Fruit fly (Drosophila melanogaster) whole organism, prepupa: Measurements from ENCODE around the gene CG12883.
A peak's percentile ranks its signal among the peaks of the same experiment; 100 is the strongest.

ENCODE experiments used
- CG10669 ChIP-seq: fragments of 200-800 bp; sonication (Bioruptor generic); optimal IDR thresholded peaks from 3 replicates; lab custom pipeline; 2018; ENCODE audit warnings: missing biosample characterization, mild to moderate bottlenecking, missing genetic modification characterization, moderate library complexity
- CG11294 ChIP-seq: fragments of 200-800 bp; sonication (Bioruptor generic); IDR thresholded peaks from 2 replicates; pipeline ENCODE4 v1.3.6; 2022; ENCODE audit warnings: missing biosample characterization, missing genetic modification characterization
- CG11902 ChIP-seq: fragments of 200-800 bp; sonication (Bioruptor generic); optimal IDR thresholded peaks from 3 replicates; lab custom pipeline; 2016; ENCODE audit warnings: missing biosample characterization, missing genetic modification characterization
- CG15336 ChIP-seq: fragments of 200-800 bp; sonication (Bioruptor generic); IDR thresholded peaks from 2 replicates; pipeline ENCODE4 v1.3.6; 2022; ENCODE audit warnings: missing biosample characterization, missing genetic modification characterization
- CG1621 ChIP-seq: fragments of 200-800 bp; sonication (Bioruptor generic); optimal IDR thresholded peaks from 3 replicates; lab custom pipeline; 2018; ENCODE audit warnings: missing biosample characterization, mild to moderate bottlenecking, missing genetic modification characterization
- CG32006 ChIP-seq: fragments of 200-800 bp; sonication (Bioruptor generic); optimal IDR thresholded peaks from 3 replicates; lab custom pipeline; 2017; ENCODE audit warnings: missing biosample characterization, mild to moderate bottlenecking, missing genetic modification characterization
- CG34406 ChIP-seq: fragments of 200-800 bp; sonication (Bioruptor generic); optimal IDR thresholded peaks from 3 replicates; lab custom pipeline; 2016; ENCODE audit warnings: missing biosample characterization, missing genetic modification characterization
- CG3919 ChIP-seq: fragments of 200-800 bp; sonication (Bioruptor generic); optimal IDR thresholded peaks from 3 replicates; lab custom pipeline; 2016; ENCODE audit warnings: missing biosample characterization, missing genetic modification characterization
- CG4318 ChIP-seq: fragments of 200-800 bp; sonication (Bioruptor generic); optimal IDR thresholded peaks from 3 replicates; lab custom pipeline; 2017; ENCODE audit warnings: missing biosample characterization, mild to moderate bottlenecking, missing genetic modification characterization
- CG6792 ChIP-seq: fragments of 200-800 bp; sonication (Bioruptor generic); optimal IDR thresholded peaks from 3 replicates; lab custom pipeline; 2016; ENCODE audit warnings: missing biosample characterization, missing genetic modification characterization
- CG7368 ChIP-seq: fragments of 200-800 bp; sonication (Bioruptor generic); optimal IDR thresholded peaks from 3 replicates; lab custom pipeline; 2016; ENCODE audit warnings: missing biosample characterization, missing genetic modification characterization
- CG8119 ChIP-seq: fragments of 200-800 bp; sonication (Bioruptor generic); IDR thresholded peaks from 3 replicates; pipeline ENCODE4 v1.3.6; 2022; ENCODE audit warnings: missing biosample characterization, missing genetic modification characterization
- CG8319 ChIP-seq: fragments of 200-800 bp; sonication (Bioruptor generic); optimal IDR thresholded peaks from 3 replicates; lab custom pipeline; 2016; ENCODE audit warnings: missing biosample characterization, missing genetic modification characterization
- CG8632 ChIP-seq: fragments of 200-800 bp; sonication (Bioruptor generic); optimal IDR thresholded peaks from 3 replicates; lab custom pipeline; 2016; ENCODE audit warnings: missing biosample characterization, missing genetic modification characterization
- CG9139 ChIP-seq: fragments of 200-800 bp; sonication (Bioruptor generic); optimal IDR thresholded peaks from 3 replicates; lab custom pipeline; 2017; ENCODE audit warnings: missing biosample characterization, mild to moderate bottlenecking, missing genetic modification characterization
- Eip78C ChIP-seq: fragments of 200-800 bp; sonication (Bioruptor generic); peaks from one replicate; lab custom pipeline; 2016; ENCODE audit warnings: missing biosample characterization, missing genetic modification characterization
- Ets21C ChIP-seq: fragments of 200-800 bp; sonication (Bioruptor generic); optimal IDR thresholded peaks from 3 replicates; lab custom pipeline; 2016; ENCODE audit warnings: missing biosample characterization, missing genetic modification characterization
- Gug ChIP-seq: fragments of 200-800 bp; sonication (Bioruptor generic); IDR thresholded peaks from 2 replicates; pipeline ENCODE4 v1.3.6; 2022; ENCODE audit warnings: missing biosample characterization, missing genetic modification characterization
- Hr39 ChIP-seq: fragments of 200-800 bp; sonication (Bioruptor generic); optimal IDR thresholded peaks from 2 replicates; lab custom pipeline; 2016; ENCODE audit warnings: missing biosample characterization, missing genetic modification characterization
- Hr4 ChIP-seq: fragments of 200-800 bp; sonication (Bioruptor generic); optimal IDR thresholded peaks from 3 replicates; lab custom pipeline; 2016; ENCODE audit warnings: missing biosample characterization, missing genetic modification characterization
- Lpt ChIP-seq: fragments of 200-800 bp; sonication (Bioruptor generic); optimal IDR thresholded peaks from 3 replicates; lab custom pipeline; 2016; ENCODE audit warnings: missing biosample characterization, missing genetic modification characterization
- Met ChIP-seq: fragments of 200-800 bp; sonication (Bioruptor generic); optimal IDR thresholded peaks from 3 replicates; lab custom pipeline; 2016; ENCODE audit warnings: missing biosample characterization, missing genetic modification characterization
- Smox ChIP-seq: fragments of 200-800 bp; sonication (Bioruptor generic); optimal IDR thresholded peaks from 3 replicates; lab custom pipeline; 2016; ENCODE audit warnings: missing biosample characterization, missing genetic modification characterization
- Sox15 ChIP-seq: fragments of 200-800 bp; sonication (Bioruptor generic); optimal IDR thresholded peaks from 3 replicates; lab custom pipeline; 2016; ENCODE audit warnings: missing biosample characterization, missing genetic modification characterization
- acj6 ChIP-seq: fragments of 200-800 bp; sonication (Bioruptor generic); optimal IDR thresholded peaks from 3 replicates; lab custom pipeline; 2016; ENCODE audit warnings: missing biosample characterization, missing genetic modification characterization
- cyc ChIP-seq: fragments of 200-800 bp; sonication (Bioruptor generic); optimal IDR thresholded peaks from 3 replicates; lab custom pipeline; 2016; ENCODE audit warnings: missing biosample characterization, missing genetic modification characterization
- dac ChIP-seq: fragments of 200-800 bp; sonication (Bioruptor generic); optimal IDR thresholded peaks from 2 replicates; lab custom pipeline; 2017; ENCODE audit warnings: missing biosample characterization, mild to moderate bottlenecking, missing genetic modification characterization
- dsx ChIP-seq: fragments of 200-800 bp; optimal IDR thresholded peaks from 3 replicates; lab custom pipeline; 2019; ENCODE audit warnings: missing biosample characterization, mild to moderate bottlenecking, missing genetic modification characterization, moderate library complexity; ENCODE audit not compliant: poor library complexity, severe bottlenecking
- eg ChIP-seq: fragments of 200-800 bp; sonication (Bioruptor generic); IDR thresholded peaks from 3 replicates; pipeline ENCODE4 v1.3.6; 2022; ENCODE audit warnings: missing biosample characterization, missing genetic modification characterization
- esn ChIP-seq: fragments of 200-800 bp; sonication (Bioruptor generic); optimal IDR thresholded peaks from 2 replicates; lab custom pipeline; 2016; ENCODE audit warnings: missing biosample characterization, mild to moderate bottlenecking, missing genetic modification characterization, moderate library complexity
- fd59A ChIP-seq: fragments of 200-800 bp; sonication (Bioruptor generic); optimal IDR thresholded peaks from 2 replicates; lab custom pipeline; 2017; ENCODE audit warnings: missing biosample characterization, mild to moderate bottlenecking, missing genetic modification characterization, missing genetic modification reagents
- fkh ChIP-seq: fragments of 200-800 bp; sonication (Bioruptor generic); optimal IDR thresholded peaks from 3 replicates; lab custom pipeline; 2017; ENCODE audit warnings: missing biosample characterization, mild to moderate bottlenecking, missing genetic modification characterization, moderate library complexity
- net ChIP-seq: fragments of 200-800 bp; sonication (Bioruptor generic); optimal IDR thresholded peaks from 3 replicates; lab custom pipeline; 2016; ENCODE audit warnings: missing biosample characterization, missing genetic modification characterization
- spab ChIP-seq: fragments of 200-800 bp; sonication (Bioruptor generic); optimal IDR thresholded peaks from 2 replicates; lab custom pipeline; 2017; ENCODE audit warnings: missing biosample characterization, mild to moderate bottlenecking, missing genetic modification characterization, missing genetic modification reagents
- ss ChIP-seq, 2 experiments: fragments of 200-800 bp; sonication (Bioruptor generic); optimal IDR thresholded peaks; 2 replicates in 1 of 2; 3 replicates in 1 of 2; lab custom pipeline; 2017 to 2018; ENCODE audit warnings: mild to moderate bottlenecking in 2 of 2, missing biosample characterization in 2 of 2, missing genetic modification characterization in 2 of 2, moderate library complexity in 1 of 2
- svp ChIP-seq: fragments of 200-800 bp; sonication (Bioruptor generic); peaks from one replicate; lab custom pipeline; 2016; ENCODE audit warnings: missing biosample characterization, missing genetic modification characterization

The CG12883 gene

dm6 chr3R:27677174-27677726 is 1.8 kb upstream of the CG12883 start, which contains the start of gene Hsdl2 (continued):
- TF ChIP-seq CG7368 (peak; percentile 79), Sox15 (GFP tag; lab: Kevin White, UChicago) (no peak), Hr39 (GFP tag; lab: Kevin White, UChicago) (peak; percentile 27), CG8119 (GFP tag; lab: Robert Waterston, UW) (peak; percentile 76), Lpt (GFP tag; lab: Kevin White, UChicago) (peak; percentile 79), CG32006 (GFP tag; lab: Kevin White, UChicago) (peak; percentile 56), CG8632 (GFP tag; lab: Kevin White, UChicago) (no peak), CG11294 (no peak), esn (no peak), CG9139 (GFP tag; lab: Kevin White, UChicago) (peak; percentile 95), fkh (GFP tag; lab: Kevin White, UChicago) (no peak), Gug (GFP tag; lab: Robert Waterston, UW) (no peak), fd59A (GFP tag; lab: Kevin White, UChicago) (no peak), spab (GFP tag; lab: Kevin White, UChicago) (peak; percentile 86), dsx (GFP tag; lab: Kevin White, UChicago) (peak; percentile 59), CG11902 (GFP tag; lab: Kevin White, UChicago) (no peak), Smox (GFP tag; lab: Kevin White, UChicago) (peak; percentile 44), CG10669 (peak; percentile 84), Met (peak; percentile 40), CG3919 (GFP tag; lab: Kevin White, UChicago) (peak; percentile 87), CG34406 (GFP tag; lab: Kevin White, UChicago) (no peak), Ets21C (peak; percentile 55), CG1621 (tag; lab: Kevin White, UChicago) (peak; percentile 80), Hr4 (GFP tag; lab: Kevin White, UChicago) (peak; percentile 47), eg (GFP tag; lab: Robert Waterston, UW) (peak; percentile 78)

- TF ChIP-seq svp (GFP tag; lab: Kevin White, UChicago) (peak; percentile 89), Eip78C (peak; percentile 47), net (GFP tag; lab: Kevin White, UChicago) (no peak)
These were observed 576 bp downstream of the CG12883 start for dm6 chr3R:27679667-27680066.

- TF ChIP-seq CG6792 (GFP tag; lab: Kevin White, UChicago) (no peak), spab (GFP tag; lab: Kevin White, UChicago) (no peak), Eip78C (no peak), Met (no peak), CG4318 (GFP tag; lab: Kevin White, UChicago) (no peak), cyc (GFP tag; lab: Kevin White, UChicago) (no peak), svp (GFP tag; lab: Kevin White, UChicago) (no peak), CG15336 (GFP tag; lab: Robert Waterston, UW) (no peak), Hr4 (GFP tag; lab: Kevin White, UChicago) (no peak), CG11902 (GFP tag; lab: Kevin White, UChicago) (no peak), CG9139 (GFP tag; lab: Kevin White, UChicago) (no peak), eg (GFP tag; lab: Robert Waterston, UW) (no peak), dac (no peak), CG8119 (GFP tag; lab: Robert Waterston, UW) (no peak)
These were observed 2.7 kb downstream of the CG12883 start, which contains the start of gene Sce for dm6 chr3R:27681799-27682198. Sce (minus strand) TSS chr3R:27682029.

dm6 chr3R:27685074-27685473 is 6.0 kb downstream of the CG12883 start:
- TF ChIP-seq Smox (GFP tag; lab: Kevin White, UChicago) (no peak), Ets21C (no peak), CG8119 (GFP tag; lab: Robert Waterston, UW) (no peak), acj6 (no peak), CG8319 (GFP tag; lab: Kevin White, UChicago) (no peak), Hr39 (GFP tag; lab: Kevin White, UChicago) (no peak), ss (GFP tag; optimal IDR thresholded peaks at IDR 0.05; lab: Kevin White, UChicago) (peak in 1 of 2 experiments; percentile 64), dsx (GFP tag; lab: Kevin White, UChicago) (peak; percentile 89), CG1621 (tag; lab: Kevin White, UChicago) (peak; percentile 3), CG32006 (GFP tag; lab: Kevin White, UChicago) (no peak), Gug (GFP tag; lab: Robert Waterston, UW) (no peak)
